Worm (Caenorhabditis elegans): Measurements from ENCODE around the gene R05G6.10.

DNA sequence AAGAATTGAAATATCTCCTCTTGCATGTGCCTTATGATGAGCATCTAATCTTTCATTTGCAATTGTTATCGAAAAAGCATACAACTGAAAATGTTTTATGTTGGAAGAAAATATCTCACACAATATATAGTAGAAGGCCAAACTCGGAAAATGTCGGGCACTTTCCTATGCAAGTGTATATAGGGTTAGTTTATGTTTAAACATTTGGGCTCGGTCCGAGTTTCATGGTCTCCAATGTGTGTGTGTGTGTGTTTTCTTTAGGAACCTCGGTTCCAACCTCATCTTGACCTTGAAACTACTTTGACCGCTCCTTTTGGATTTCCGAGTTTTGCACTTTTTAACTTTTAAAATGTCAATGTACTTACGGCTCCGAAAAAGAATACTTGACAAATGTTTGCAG, 43.0 kb downstream of the R05G6.10 start:
- TF ChIP-seq nhr-10 (tag; optimal IDR thresholded peaks at IDR 0.05), result no peak
- TF ChIP-seq elt-1 (tag; optimal IDR thresholded peaks at IDR 0.05), result no peak
- no peak for TF ChIP-seq fos-1 (tag; optimal IDR thresholded peaks at IDR 0.05)
- no peak for TF ChIP-seq nhr-23 (tag; optimal IDR thresholded peaks at IDR 0.05)
- no peak for TF ChIP-seq unc-62 (GFP tag; optimal IDR thresholded peaks at IDR 0.05)
